Fruit fly (Drosophila melanogaster) whole organism, embryonic: ENCODE data around the gene CG32440.

Experiments
- C15 ChIP-seq: fragments of 200-800 bp; sonication (Bioruptor generic); IDR thresholded peaks from 3 replicates; pipeline ENCODE4 v1.3.6; 2022; ENCODE audit warnings: missing biosample characterization, missing genetic modification characterization
- CG11398 ChIP-seq: fragments of 200-800 bp; sonication (Bioruptor generic); optimal IDR thresholded peaks from 2 replicates; lab custom pipeline; 2016; ENCODE audit warnings: missing biosample characterization, missing genetic modification characterization
- CG1233 ChIP-seq: fragments of 200-800 bp; sonication (Bioruptor generic); optimal IDR thresholded peaks from 4 replicates; lab custom pipeline; 2018; ENCODE audit warnings: missing biosample characterization, mild to moderate bottlenecking, missing genetic modification characterization
- CG12659 ChIP-seq: fragments of 200-800 bp; sonication (Bioruptor generic); optimal IDR thresholded peaks from 3 replicates; lab custom pipeline; 2017; ENCODE audit warnings: mild to moderate bottlenecking, missing biosample characterization, missing genetic modification reagents, missing genetic modification characterization
- CG14014 ChIP-seq: fragments of 200-800 bp; sonication (Bioruptor generic); IDR thresholded peaks from 2 replicates; pipeline ENCODE4 v1.3.6; 2022; ENCODE audit warnings: missing biosample characterization, missing genetic modification characterization
- CG14441 ChIP-seq: fragments of 200-800 bp; sonication (Bioruptor generic); IDR thresholded peaks from 2 replicates; pipeline ENCODE4 v1.3.6; 2022; ENCODE audit warnings: missing biosample characterization, missing genetic modification characterization
- CG14860 ChIP-seq: fragments of 200-800 bp; sonication (Bioruptor generic); IDR thresholded peaks from 3 replicates; pipeline ENCODE4 v1.3.6; 2022; ENCODE audit warnings: missing biosample characterization, missing genetic modification characterization; ENCODE audit not compliant: partially characterized antibody
- CG1603 ChIP-seq: fragments of 200-800 bp; sonication (Bioruptor generic); optimal IDR thresholded peaks from 2 replicates; lab custom pipeline; 2019; ENCODE audit warnings: missing biosample characterization, mild to moderate bottlenecking, missing genetic modification characterization, moderate library complexity
- CG16815 ChIP-seq: fragments of 200-800 bp; sonication (Bioruptor generic); optimal IDR thresholded peaks from 3 replicates; lab custom pipeline; 2017; ENCODE audit warnings: missing biosample characterization, mild to moderate bottlenecking, missing genetic modification characterization
- CG17829 ChIP-seq: fragments of 200-800 bp; optimal IDR thresholded peaks from 2 replicates; lab custom pipeline; 2019; ENCODE audit warnings: missing biosample characterization, mild to moderate bottlenecking, missing genetic modification characterization, moderate library complexity
- CG2116 ChIP-seq: fragments of 200-800 bp; sonication (Bioruptor generic); optimal IDR thresholded peaks from 3 replicates; lab custom pipeline; 2018; ENCODE audit warnings: missing biosample characterization, mild to moderate bottlenecking, missing genetic modification characterization
- CG30431 ChIP-seq: fragments of 200-800 bp; sonication (Bioruptor generic); optimal IDR thresholded peaks from 2 replicates; lab custom pipeline; 2017; ENCODE audit warnings: missing biosample characterization, missing genetic modification characterization
- CG31365 ChIP-seq: fragments of 200-800 bp; sonication (Bioruptor generic); optimal IDR thresholded peaks from 2 replicates; lab custom pipeline; 2018; ENCODE audit warnings: missing biosample characterization, mild to moderate bottlenecking, missing genetic modification characterization
- CG34422 ChIP-seq: fragments of 200-800 bp; sonication (Bioruptor generic); IDR thresholded peaks from 3 replicates; pipeline ENCODE4 v1.3.6; 2022; ENCODE audit warnings: missing biosample characterization, missing genetic modification characterization
- CG7963 ChIP-seq: fragments of 200-800 bp; sonication (Bioruptor generic); IDR thresholded peaks from 3 replicates; pipeline ENCODE4 v1.3.6; 2022; ENCODE audit warnings: missing biosample characterization, missing genetic modification characterization; ENCODE audit not compliant: partially characterized antibody
- CG8359 ChIP-seq: fragments of 200-800 bp; sonication (Bioruptor generic); optimal IDR thresholded peaks from 2 replicates; lab custom pipeline; 2017; ENCODE audit warnings: missing biosample characterization, mild to moderate bottlenecking, missing genetic modification characterization, borderline replicate concordance
- CG8924 ChIP-seq: fragments of 200-800 bp; optimal IDR thresholded peaks from 3 replicates; lab custom pipeline; 2019; ENCODE audit warnings: missing biosample characterization, mild to moderate bottlenecking, missing genetic modification characterization, moderate library complexity
- CG9215 ChIP-seq: fragments of 200-800 bp; sonication (Bioruptor generic); IDR thresholded peaks from 2 replicates; pipeline ENCODE4 v1.3.6; 2022; ENCODE audit warnings: missing biosample characterization, missing genetic modification characterization
- Camta ChIP-seq: fragments of 200-800 bp; sonication (Bioruptor generic); optimal IDR thresholded peaks from 2 replicates; lab custom pipeline; 2016; ENCODE audit warnings: missing biosample characterization, missing genetic modification characterization
- Deaf1 ChIP-seq: fragments of 200-800 bp; optimal IDR thresholded peaks from 3 replicates; lab custom pipeline; 2019; ENCODE audit warnings: missing biosample characterization, mild to moderate bottlenecking, missing genetic modification characterization, moderate library complexity
- Fer2 ChIP-seq: fragments of 200-800 bp; sonication (Bioruptor generic); optimal IDR thresholded peaks from 2 replicates; lab custom pipeline; 2018; ENCODE audit warnings: missing biosample characterization, mild to moderate bottlenecking, missing genetic modification characterization, moderate library complexity
- GATAe ChIP-seq: fragments of 200-800 bp; sonication (Bioruptor generic); conservative IDR thresholded peaks from 2 replicates; pipeline ENCODE4 v1.3.6; 2022; ENCODE audit warnings: missing biosample characterization, missing genetic modification characterization
- HLH4C ChIP-seq: fragments of 200-800 bp; sonication (Bioruptor generic); IDR thresholded peaks from 3 replicates; pipeline ENCODE4 v1.3.6; 2022; ENCODE audit warnings: missing biosample characterization, missing genetic modification characterization; ENCODE audit not compliant: partially characterized antibody
- Lhr ChIP-seq: fragments of 200-800 bp; sonication (Bioruptor generic); optimal IDR thresholded peaks from 3 replicates; lab custom pipeline; 2017; ENCODE audit warnings: mild to moderate bottlenecking, missing biosample characterization, missing genetic modification reagents, missing genetic modification characterization
- Oaz ChIP-seq: fragments of 200-800 bp; sonication (Bioruptor generic); IDR thresholded peaks from 2 replicates; pipeline ENCODE4 v1.3.6; 2022; ENCODE audit warnings: missing biosample characterization, missing genetic modification characterization
- Spps ChIP-seq: fragments of 200-800 bp; sonication (Bioruptor generic); optimal IDR thresholded peaks from 2 replicates; lab custom pipeline; 2018; ENCODE audit warnings: missing biosample characterization, mild to moderate bottlenecking, missing genetic modification characterization
- ab ChIP-seq: fragments of 200-800 bp; sonication (Bioruptor generic); optimal IDR thresholded peaks from 2 replicates; lab custom pipeline; 2016; ENCODE audit warnings: missing biosample characterization, missing genetic modification characterization
- bsh ChIP-seq, 2 experiments: fragments of 200-800 bp; sonication (Bioruptor generic); optimal IDR thresholded peaks; 2 replicates each; lab custom pipeline; 2017 to 2018; ENCODE audit warnings: mild to moderate bottlenecking in 2 of 2, missing biosample characterization in 2 of 2, missing genetic modification characterization in 2 of 2, moderate library complexity in 1 of 2
- cad ChIP-seq: fragments of >200 bp; optimal IDR thresholded peaks from 2 replicates; lab custom pipeline; 2017; ENCODE audit warnings: missing biosample characterization, missing genetic modification characterization
- cato ChIP-seq: fragments of 200-800 bp; sonication (Bioruptor generic); optimal IDR thresholded peaks from 2 replicates; lab custom pipeline; 2016; ENCODE audit warnings: missing biosample characterization, missing genetic modification characterization, borderline replicate concordance
- cg ChIP-seq: fragments of 200-800 bp; sonication (Bioruptor generic); optimal IDR thresholded peaks from 3 replicates; lab custom pipeline; 2019; ENCODE audit warnings: missing biosample characterization, mild to moderate bottlenecking, missing genetic modification characterization, moderate library complexity
- chinmo ChIP-seq: fragments of 200-800 bp; sonication (Bioruptor generic); IDR thresholded peaks from 4 replicates; pipeline ENCODE4 v1.3.6; 2022; ENCODE audit warnings: missing biosample characterization, missing genetic modification characterization; ENCODE audit not compliant: partially characterized antibody
- chm ChIP-seq: fragments of 200-800 bp; sonication (Bioruptor generic); IDR thresholded peaks from 2 replicates; pipeline ENCODE4 v1.3.6; 2022; ENCODE audit warnings: missing biosample characterization, missing genetic modification characterization
- esg ChIP-seq: fragments of 200-800 bp; sonication (Bioruptor generic); conservative IDR thresholded peaks from 2 replicates; pipeline ENCODE4 v1.3.6; 2022; ENCODE audit warnings: missing biosample characterization, missing genetic modification characterization
- eyg ChIP-seq: fragments of 200-800 bp; sonication (Bioruptor generic); optimal IDR thresholded peaks from 3 replicates; lab custom pipeline; 2016; ENCODE audit warnings: missing biosample characterization, missing genetic modification characterization
- gfzf ChIP-seq: fragments of 200-800 bp; sonication (Bioruptor generic); optimal IDR thresholded peaks from 2 replicates; lab custom pipeline; 2016; ENCODE audit warnings: missing biosample characterization, mild to moderate bottlenecking, missing genetic modification characterization, moderate library complexity
- grn ChIP-seq: fragments of 200-800 bp; sonication (Bioruptor generic); optimal IDR thresholded peaks from 3 replicates; lab custom pipeline; 2017; ENCODE audit warnings: missing biosample characterization, missing genetic modification characterization
- inv ChIP-seq: fragments of 200-800 bp; sonication (Bioruptor generic); IDR thresholded peaks from 2 replicates; pipeline ENCODE4 v1.3.6; 2022; ENCODE audit warnings: missing biosample characterization, missing genetic modification characterization; ENCODE audit not compliant: partially characterized antibody
- oc ChIP-seq: fragments of 200-800 bp; sonication (Bioruptor generic); optimal IDR thresholded peaks from 2 replicates; lab custom pipeline; 2018; ENCODE audit warnings: missing biosample characterization, mild to moderate bottlenecking, missing genetic modification characterization, moderate library complexity
- onecut ChIP-seq: fragments of 200-800 bp; sonication (Bioruptor generic); IDR thresholded peaks from 2 replicates; pipeline ENCODE4 v1.3.6; 2022; ENCODE audit warnings: missing biosample characterization, missing genetic modification characterization
- pfk ChIP-seq: fragments of 200-800 bp; sonication (Bioruptor generic); optimal IDR thresholded peaks from 2 replicates; lab custom pipeline; 2018; ENCODE audit warnings: missing biosample characterization, mild to moderate bottlenecking, missing genetic modification characterization, moderate library complexity
- run ChIP-seq: fragments of 200-800 bp; sonication (Bioruptor generic); optimal IDR thresholded peaks from 3 replicates; lab custom pipeline; 2018; ENCODE audit warnings: missing biosample characterization, mild to moderate bottlenecking, missing genetic modification characterization
- sens ChIP-seq: fragments of 200-800 bp; sonication (Bioruptor generic); peaks from one replicate; lab custom pipeline; 2016; ENCODE audit warnings: missing biosample characterization, missing genetic modification characterization
- sim ChIP-seq: fragments of 200-800 bp; sonication (Bioruptor generic); IDR thresholded peaks from 2 replicates; pipeline ENCODE4 v1.3.6; 2022; ENCODE audit warnings: missing biosample characterization, missing genetic modification characterization
- ssp ChIP-seq: fragments of 200-800 bp; sonication (Bioruptor generic); IDR thresholded peaks from 2 replicates; pipeline ENCODE4 v1.3.6; 2022; ENCODE audit warnings: missing biosample characterization, missing genetic modification characterization
- stc ChIP-seq: fragments of 200-800 bp; sonication (Bioruptor generic); IDR thresholded peaks from 2 replicates; pipeline ENCODE4 v1.3.6; 2022; ENCODE audit warnings: missing biosample characterization, missing genetic modification characterization
- tll ChIP-seq, 2 experiments: fragments of 200-800 bp in 1 of 2; fragments of >200 bp in 1 of 2; sonication (Bioruptor generic) in 1 of 2; optimal IDR thresholded peaks; 2 replicates each; lab custom pipeline; 2017 to 2019; ENCODE audit warnings: missing biosample characterization in 2 of 2, missing genetic modification characterization in 2 of 2, mild to moderate bottlenecking in 1 of 2, moderate library complexity in 1 of 2
- toy ChIP-seq: fragments of 200-800 bp; sonication (Bioruptor generic); IDR thresholded peaks from 2 replicates; pipeline ENCODE4 v1.3.6; 2022; ENCODE audit warnings: missing biosample characterization, missing genetic modification characterization
- tx ChIP-seq: fragments of 200-800 bp; sonication (Bioruptor generic); optimal IDR thresholded peaks from 2 replicates; lab custom pipeline; 2016; ENCODE audit warnings: missing biosample characterization, missing genetic modification characterization

CG32440 gene

dm6 chr3L:21347197-21347831, 12.7 kb upstream of the CG32440 start (continued):
- TF ChIP-seq stc (GFP tag; lab: Robert Waterston, UW) (no peak), Oaz (GFP tag; lab: Robert Waterston, UW) (no peak), Lhr (peak; percentile 28), CG8924 (tag; lab: Kevin White, UChicago) (peak; percentile 23), inv (no peak), esg (no peak), ssp (peak; percentile 42), cato (GFP tag; lab: Kevin White, UChicago) (peak; percentile 29), bsh (GFP tag; optimal IDR thresholded peaks at IDR 0.05; lab: Kevin White, UChicago) (peak; percentile 44 to 45), CG9215 (no peak), GATAe (GFP tag; lab: Robert Waterston, UW) (no peak), CG11398 (GFP tag; lab: Kevin White, UChicago) (no peak), pfk (GFP tag; lab: Kevin White, UChicago) (no peak), sens (GFP tag; lab: Kevin White, UChicago) (peak; percentile 90), CG17829 (peak; percentile 26), grn (no peak), CG14441 (no peak), chm (0 out of 2 replicates have a peak, but pooled peaks have one; percentile 33), CG1603 (peak; percentile 60), eyg (no peak), onecut (GFP tag; lab: Robert Waterston, UW) (peak; percentile 16; the same call in 1 of the 2 replicates), CG34422 (GFP tag; lab: Robert Waterston, UW) (0 out of 3 replicates have a peak, but pooled peaks have one; percentile 30), Spps (tag; lab: Kevin White, UChicago) (no peak), ab (GFP tag; lab: Kevin White, UChicago) (no peak), tx (GFP tag; lab: Kevin White, UChicago) (no peak), CG31365 (tag; lab: Kevin White, UChicago) (no peak), CG1233 (GFP tag; lab: Kevin White, UChicago) (peak; percentile 3), tll (GFP tag; optimal IDR thresholded peaks at IDR 0.05; lab: Kevin White, UChicago) (no peak), Fer2 (tag; lab: Kevin White, UChicago) (no peak), chinmo (no peak), sim (GFP tag; lab: Robert Waterston, UW) (no peak), HLH4C (GFP tag; lab: Robert Waterston, UW) (no peak), CG7963 (GFP tag; lab: Robert Waterston, UW) (no peak), CG14860 (no peak), CG30431 (GFP tag; lab: Kevin White, UChicago) (peak; percentile 53), CG2116 (GFP tag; lab: Kevin White, UChicago) (peak; percentile 27), CG8359 (GFP tag; lab: Kevin White, UChicago) (no peak), gfzf (GFP tag; lab: Kevin White, UChicago) (no peak), cg (GFP tag; lab: Kevin White, UChicago) (peak; percentile 20), cad (GFP tag; lab: Kevin White, UChicago) (no peak), toy (GFP tag; lab: Robert Waterston, UW) (no peak), CG14014 (no peak), CG16815 (GFP tag; lab: Kevin White, UChicago) (peak; percentile 27), C15 (GFP tag; lab: Robert Waterston, UW) (no peak), run (tag; lab: Kevin White, UChicago) (no peak), oc (tag; lab: Kevin White, UChicago) (peak; percentile 2), Camta (GFP tag; lab: Kevin White, UChicago) (peak; percentile 45), Deaf1 (tag; lab: Kevin White, UChicago) (no peak), CG12659 (GFP tag; lab: Kevin White, UChicago) (peak; percentile 19)
